Worm (Caenorhabditis elegans): Measurements from ENCODE around the gene nhr-193.

The nhr-193 gene

ce11 chrV:16346406-16347108, 4.4 kb downstream of the nhr-193 start, which contains the start of the genes W08G11.5 and W08G11.1:
Gene W08G11.5 (minus strand): TSS chrV:16346506.
Gene W08G11.1 (plus strand): TSS chrV:16347058.
- TF ChIP-seq aly-1 (tag; optimal IDR thresholded peaks at IDR 0.05) (no peak), tra-4 (tag; optimal IDR thresholded peaks at IDR 0.05) (no peak), hmg-4 (GFP tag; optimal IDR thresholded peaks at IDR 0.05) (no peak), pes-1 (GFP tag; IDR thresholded peaks at IDR 0.05) (no peak), ceh-13 (GFP tag; optimal IDR thresholded peaks at IDR 0.05) (no peak), ama-1 (optimal IDR thresholded peaks at IDR 0.05) (no peak), hmbx-1 (tag; optimal IDR thresholded peaks at IDR 0.05) (no peak), scrt-1 (GFP tag; IDR thresholded peaks at IDR 0.05) (no peak), ceh-36 (tag; optimal IDR thresholded peaks at IDR 0.05) (no peak), B0310.2 (tag; optimal IDR thresholded peaks at IDR 0.05) (no peak), tbx-37 (GFP tag; conservative IDR thresholded peaks at IDR 0.05) (no peak)

ce11 chrV:16350061-16350460, 8.0 kb downstream of the nhr-193 start:
- TF ChIP-seq ets-7 (tag; optimal IDR thresholded peaks at IDR 0.05) (no peak), hnd-1 (tag; optimal IDR thresholded peaks at IDR 0.05) (no peak), tra-4 (tag; optimal IDR thresholded peaks at IDR 0.05) (no peak), F13C5.2 (tag; optimal IDR thresholded peaks at IDR 0.05) (no peak), B0310.2 (tag; optimal IDR thresholded peaks at IDR 0.05) (no peak), flt-1 (GFP tag; IDR thresholded peaks at IDR 0.05) (no peak), tbx-37 (GFP tag; conservative IDR thresholded peaks at IDR 0.05) (no peak)

- TF ChIP-seq hmg-4 (GFP tag; optimal IDR thresholded peaks at IDR 0.05) (peak; percentile 13), tbx-11 (GFP tag; IDR thresholded peaks at IDR 0.05) (no peak), B0310.2 (tag; optimal IDR thresholded peaks at IDR 0.05) (no peak)
Observed at ce11 chrV:16350775-16351378, 8.8 kb downstream of the nhr-193 start.

ce11 chrV:16351757-16352156, 9.6 kb downstream of the nhr-193 start:
- no peak for TF ChIP-seq sea-1 (GFP tag; conservative IDR thresholded peaks at IDR 0.05)

DNA sequence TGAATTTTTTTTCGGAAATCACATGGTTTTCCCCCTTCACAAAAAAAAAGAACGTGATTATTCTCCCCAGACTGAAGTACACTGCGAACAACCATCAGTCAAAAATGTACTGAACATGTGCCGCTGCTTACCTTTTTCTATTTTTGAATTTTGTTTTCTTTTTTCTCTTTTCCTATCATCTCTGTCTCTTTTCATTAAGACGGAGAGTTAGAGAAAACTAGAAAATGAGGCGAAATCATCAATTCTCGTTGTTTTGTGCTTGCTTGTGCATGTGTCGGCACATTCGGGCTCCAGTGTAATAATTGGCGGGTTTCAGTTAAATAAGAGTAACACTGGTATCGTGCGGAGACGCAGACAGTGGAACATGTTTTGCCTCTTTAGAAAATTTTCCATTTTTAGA, 10.2 kb downstream of the nhr-193 start:
- TF ChIP-seq tbx-37 (GFP tag; conservative IDR thresholded peaks at IDR 0.05) (no peak), tra-4 (tag; optimal IDR thresholded peaks at IDR 0.05) (no peak), tbx-11 (GFP tag; IDR thresholded peaks at IDR 0.05) (no peak)

- TF ChIP-seq F13C5.2 (tag; optimal IDR thresholded peaks at IDR 0.05) (no peak), pes-1 (GFP tag; IDR thresholded peaks at IDR 0.05) (no peak; the same call in 1 of the 2 replicates), tra-4 (tag; optimal IDR thresholded peaks at IDR 0.05) (no peak), ets-7 (tag; optimal IDR thresholded peaks at IDR 0.05) (no peak), hmbx-1 (tag; optimal IDR thresholded peaks at IDR 0.05) (no peak), sea-1 (GFP tag; conservative IDR thresholded peaks at IDR 0.05) (no peak), flt-1 (GFP tag; IDR thresholded peaks at IDR 0.05) (no peak), tbx-11 (GFP tag; IDR thresholded peaks at IDR 0.05) (no peak), scrt-1 (GFP tag; IDR thresholded peaks at IDR 0.05) (no peak), hnd-1 (tag; optimal IDR thresholded peaks at IDR 0.05) (no peak), ama-1 (optimal IDR thresholded peaks at IDR 0.05) (no peak), B0310.2 (tag; optimal IDR thresholded peaks at IDR 0.05) (no peak), ceh-36 (tag; optimal IDR thresholded peaks at IDR 0.05) (no peak), aly-1 (tag; optimal IDR thresholded peaks at IDR 0.05) (no peak)
Observed at ce11 chrV:16354675-16355074, 12.6 kb downstream of the nhr-193 start.

DNA sequence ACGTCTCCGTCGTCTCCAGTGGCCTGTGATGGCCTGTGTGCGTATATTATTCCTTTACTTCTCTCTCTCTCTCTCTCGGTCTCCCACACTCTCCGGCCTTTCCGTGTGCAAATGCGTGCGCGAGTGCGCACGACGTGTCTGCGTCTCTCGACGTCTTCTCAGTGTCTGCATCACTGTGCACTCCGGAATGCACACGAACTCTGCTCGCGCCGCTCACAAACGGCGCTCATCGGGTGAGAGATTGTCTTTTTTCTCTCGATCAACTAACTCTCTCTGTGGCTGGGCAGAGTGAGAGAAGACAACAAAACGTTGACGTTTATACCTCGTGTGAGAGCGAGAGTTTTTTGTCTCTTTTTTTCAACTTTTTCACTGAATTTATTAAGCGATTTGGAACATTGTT, 13.8 kb downstream of the nhr-193 start:
- TF ChIP-seq F13C5.2 (tag; optimal IDR thresholded peaks at IDR 0.05), result peak; percentile 43
- peak; percentile 66 for TF ChIP-seq hmg-4 (GFP tag; optimal IDR thresholded peaks at IDR 0.05)
- TF ChIP-seq aly-1 (tag; optimal IDR thresholded peaks at IDR 0.05), result no peak

DNA sequence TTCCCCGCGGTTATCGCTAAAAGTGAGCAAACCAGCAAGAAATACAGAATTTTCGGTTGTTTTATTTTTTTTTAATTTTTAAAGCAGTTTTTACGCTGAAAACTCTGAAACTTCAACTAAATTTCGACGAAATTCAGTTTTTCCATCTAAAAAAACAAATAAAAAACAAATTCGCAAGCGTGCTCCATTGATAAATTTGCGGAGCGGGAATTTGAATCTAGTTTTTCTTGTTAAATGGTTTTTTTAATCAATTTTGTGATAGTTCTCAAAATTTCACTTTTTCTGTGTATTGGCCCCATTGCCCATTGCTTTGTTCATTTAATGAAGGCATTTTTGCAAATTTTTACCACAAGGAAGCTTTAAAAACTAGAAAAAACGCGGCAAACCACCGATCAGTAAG, 14.7 kb downstream of the nhr-193 start:
- no peak for TF ChIP-seq flt-1 (GFP tag; IDR thresholded peaks at IDR 0.05)
- TF ChIP-seq ets-7 (tag; optimal IDR thresholded peaks at IDR 0.05), result no peak
- no peak for TF ChIP-seq hnd-1 (tag; optimal IDR thresholded peaks at IDR 0.05)
- TF ChIP-seq tbx-11 (GFP tag; IDR thresholded peaks at IDR 0.05), result no peak
- TF ChIP-seq scrt-1 (GFP tag; IDR thresholded peaks at IDR 0.05), result no peak
- no peak for TF ChIP-seq ceh-13 (GFP tag; optimal IDR thresholded peaks at IDR 0.05)
- TF ChIP-seq tra-4 (tag; optimal IDR thresholded peaks at IDR 0.05), result no peak
- no peak for TF ChIP-seq hmbx-1 (tag; optimal IDR thresholded peaks at IDR 0.05)
- TF ChIP-seq pes-1 (GFP tag; IDR thresholded peaks at IDR 0.05), result no peak
- TF ChIP-seq B0310.2 (tag; optimal IDR thresholded peaks at IDR 0.05), result no peak
- no peak for TF ChIP-seq hmg-4 (GFP tag; optimal IDR thresholded peaks at IDR 0.05)
- no peak for TF ChIP-seq F13C5.2 (tag; optimal IDR thresholded peaks at IDR 0.05)
- no peak for TF ChIP-seq ama-1 (optimal IDR thresholded peaks at IDR 0.05)
- no peak for TF ChIP-seq ceh-36 (tag; optimal IDR thresholded peaks at IDR 0.05)
- no peak for TF ChIP-seq aly-1 (tag; optimal IDR thresholded peaks at IDR 0.05)
- no peak for TF ChIP-seq tbx-37 (GFP tag; conservative IDR thresholded peaks at IDR 0.05)
- no peak for TF ChIP-seq sea-1 (GFP tag; conservative IDR thresholded peaks at IDR 0.05)
